Comparison of ENCODE assay signal across 1 fruit fly cellular context in genomic region chr3L:11113198-11114197, dm6.
A peak's percentile ranks its signal among the peaks of the same experiment; 100 is the strongest.
TF ChIP-seq lines count a peak whose summit lies in the region.

TSS of gene Sod1 (minus strand) at chr3L:11113740.

TF ChIP-seq in whole organism, embryonic, 481 proteins besides CTCF, POLR2A, EP300 and RAD21 (continued from another document and continues in another):
- TF ChIP-seq salm (tag; optimal IDR thresholded peaks at IDR 0.05; lab: Kevin White, UChicago): no peak
- TF ChIP-seq sna (GFP tag; IDR thresholded peaks at IDR 0.05; lab: Robert Waterston, UW; ENCODE audit: partially characterized antibody): no peak
- TF ChIP-seq pita (GFP tag; optimal IDR thresholded peaks at IDR 0.05; lab: Kevin White, UChicago): no peak
- no peak for TF ChIP-seq gem (tag; optimal IDR thresholded peaks at IDR 0.05; lab: Kevin White, UChicago)
- no peak for TF ChIP-seq Dfd (GFP tag; optimal IDR thresholded peaks at IDR 0.05; lab: Kevin White, UChicago)
- no peak for TF ChIP-seq CG4328 (GFP tag; optimal IDR thresholded peaks at IDR 0.05; lab: Kevin White, UChicago)
- no peak for TF ChIP-seq CG10431 (GFP tag; optimal IDR thresholded peaks at IDR 0.05; lab: Kevin White, UChicago)
- no peak for TF ChIP-seq Atf3 (GFP tag; optimal IDR thresholded peaks at IDR 0.05; lab: Kevin White, UChicago)
- 0 out of 2 replicates have a peak, but pooled peaks have one; percentile 8 for TF ChIP-seq Atf6 (GFP tag; IDR thresholded peaks at IDR 0.05; lab: Robert Waterston, UW)
- TF ChIP-seq CG2120 (GFP tag; optimal IDR thresholded peaks at IDR 0.05; lab: Kevin White, UChicago): peak; percentile 6
- no peak for TF ChIP-seq CG9876 (GFP tag; optimal IDR thresholded peaks at IDR 0.05; lab: Kevin White, UChicago)
- no peak for TF ChIP-seq mirr (GFP tag; optimal IDR thresholded peaks at IDR 0.05; lab: Kevin White, UChicago)
- no peak for TF ChIP-seq CG10267 (tag; optimal IDR thresholded peaks at IDR 0.05; lab: Kevin White, UChicago)
- TF ChIP-seq zen (tag; optimal IDR thresholded peaks at IDR 0.05; lab: Kevin White, UChicago): no peak
- TF ChIP-seq disco-r (GFP tag; optimal IDR thresholded peaks at IDR 0.05; lab: Kevin White, UChicago): no peak
- TF ChIP-seq CG7786 (GFP tag; optimal IDR thresholded peaks at IDR 0.05; lab: Kevin White, UChicago): no peak
- TF ChIP-seq Kr (GFP tag; optimal IDR thresholded peaks at IDR 0.05; lab: Kevin White, UChicago): no peak
- TF ChIP-seq Sox100B (GFP tag; optimal IDR thresholded peaks at IDR 0.05; lab: Kevin White, UChicago): no peak
- TF ChIP-seq CG31224 (GFP tag; IDR thresholded peaks at IDR 0.05; lab: Robert Waterston, UW): no peak
- no peak for TF ChIP-seq HLH4C (GFP tag; IDR thresholded peaks at IDR 0.05; lab: Robert Waterston, UW; ENCODE audit: partially characterized antibody)
- TF ChIP-seq ase (GFP tag; IDR thresholded peaks at IDR 0.05; lab: Robert Waterston, UW): no peak
- TF ChIP-seq Adf1 (GFP tag; IDR thresholded peaks at IDR 0.05; lab: Robert Waterston, UW): no peak
- TF ChIP-seq CG17186 (GFP tag; optimal IDR thresholded peaks at IDR 0.05; lab: Kevin White, UChicago): no peak
- TF ChIP-seq inv (GFP tag; IDR thresholded peaks at IDR 0.05; lab: Robert Waterston, UW; ENCODE audit: partially characterized antibody): no peak
- TF ChIP-seq CG15514 (GFP tag; optimal IDR thresholded peaks at IDR 0.05; lab: Kevin White, UChicago): peak; percentile 98
- no peak for TF ChIP-seq CG8388 (GFP tag; optimal IDR thresholded peaks at IDR 0.05; lab: Kevin White, UChicago)
- TF ChIP-seq Dip3 (GFP tag; optimal IDR thresholded peaks at IDR 0.05; lab: Kevin White, UChicago): no peak
- no peak for TF ChIP-seq CG12236 (GFP tag; optimal IDR thresholded peaks at IDR 0.05; lab: Kevin White, UChicago)
- peak; percentile 39 for TF ChIP-seq HmgD (GFP tag; optimal IDR thresholded peaks at IDR 0.05; lab: Kevin White, UChicago)
- TF ChIP-seq al (GFP tag; IDR thresholded peaks at IDR 0.05; lab: Robert Waterston, UW): no peak
- no peak for TF ChIP-seq CG3281 (GFP tag; optimal IDR thresholded peaks at IDR 0.05; lab: Kevin White, UChicago)
- no peak for TF ChIP-seq CG4820 (GFP tag; optimal IDR thresholded peaks at IDR 0.05; lab: Kevin White, UChicago)
- no peak for TF ChIP-seq hkb (optimal IDR thresholded peaks at IDR 0.05; lab: Kevin White, UChicago)
- TF ChIP-seq hkb (GFP tag; IDR thresholded peaks at IDR 0.05; lab: Robert Waterston, UW): 0 out of 2 replicates have a peak, but pooled peaks have one; percentile 7
- TF ChIP-seq slp2 (GFP tag; optimal IDR thresholded peaks at IDR 0.05; lab: Kevin White, UChicago): no peak
- TF ChIP-seq Asciz (GFP tag; optimal IDR thresholded peaks at IDR 0.05; lab: Kevin White, UChicago): no peak
- TF ChIP-seq PHDP (tag; optimal IDR thresholded peaks at IDR 0.05; lab: Kevin White, UChicago): peak; percentile 25
- no peak for TF ChIP-seq Ets65A (GFP tag; lab: Kevin White, UChicago)
- peak; percentile 73 for TF ChIP-seq Dp (GFP tag; optimal IDR thresholded peaks at IDR 0.05; lab: Kevin White, UChicago)
- no peak for TF ChIP-seq CG32532 (GFP tag; IDR thresholded peaks at IDR 0.05; lab: Robert Waterston, UW)
- TF ChIP-seq CrebB (tag; optimal IDR thresholded peaks at IDR 0.05; lab: Kevin White, UChicago): no peak
- no peak for TF ChIP-seq CG4854 (GFP tag; optimal IDR thresholded peaks at IDR 0.05; lab: Kevin White, UChicago)
- TF ChIP-seq CG11456 (GFP tag; IDR thresholded peaks at IDR 0.05; lab: Robert Waterston, UW): no peak
- no peak for TF ChIP-seq CG2678 (tag; optimal IDR thresholded peaks at IDR 0.05; lab: Kevin White, UChicago)
- no peak for TF ChIP-seq Bdp1 (GFP tag; optimal IDR thresholded peaks at IDR 0.05; lab: Kevin White, UChicago)
- TF ChIP-seq nom (GFP tag; optimal IDR thresholded peaks at IDR 0.05; lab: Kevin White, UChicago): peak; percentile 98
- TF ChIP-seq CG14014 (GFP tag; IDR thresholded peaks at IDR 0.05; lab: Robert Waterston, UW): no peak; the same call in 1 of the 2 replicates
- TF ChIP-seq Fer1 (GFP tag; optimal IDR thresholded peaks at IDR 0.05; lab: Kevin White, UChicago): peak; percentile 1
- no peak for TF ChIP-seq CG17361 (GFP tag; IDR thresholded peaks at IDR 0.05; lab: Robert Waterston, UW)
- TF ChIP-seq da (GFP tag; optimal IDR thresholded peaks at IDR 0.05; lab: Kevin White, UChicago): no peak
- TF ChIP-seq CG5180 (GFP tag; optimal IDR thresholded peaks at IDR 0.05; lab: Kevin White, UChicago): no peak
- TF ChIP-seq tgo (GFP tag; IDR thresholded peaks at IDR 0.05; lab: Robert Waterston, UW): no peak
- TF ChIP-seq D (optimal IDR thresholded peaks at IDR 0.05; lab: Kevin White, UChicago): no peak
- no peak for TF ChIP-seq D (GFP tag; optimal IDR thresholded peaks at IDR 0.05; lab: Kevin White, UChicago)
- TF ChIP-seq CG13296 (GFP tag; optimal IDR thresholded peaks at IDR 0.05; lab: Kevin White, UChicago): no peak
- no peak for TF ChIP-seq Awh (GFP tag; IDR thresholded peaks at IDR 0.05; lab: Robert Waterston, UW)
- TF ChIP-seq CG13894 (tag; optimal IDR thresholded peaks at IDR 0.05; lab: Kevin White, UChicago): no peak
- TF ChIP-seq bowl (GFP tag; IDR thresholded peaks at IDR 0.05; lab: Robert Waterston, UW): no peak
- TF ChIP-seq CG17568 (GFP tag; optimal IDR thresholded peaks at IDR 0.05; lab: Kevin White, UChicago): no peak
- TF ChIP-seq CG14667 (GFP tag; IDR thresholded peaks at IDR 0.05; lab: Robert Waterston, UW): no peak
- no peak for TF ChIP-seq CG9215 (GFP tag; IDR thresholded peaks at IDR 0.05; lab: Robert Waterston, UW)
- no peak for TF ChIP-seq tup (GFP tag; optimal IDR thresholded peaks at IDR 0.05; lab: Kevin White, UChicago)
- no peak for TF ChIP-seq Hr51 (GFP tag; optimal IDR thresholded peaks at IDR 0.05; lab: Kevin White, UChicago)
- TF ChIP-seq CG31365 (tag; optimal IDR thresholded peaks at IDR 0.05; lab: Kevin White, UChicago): no peak
- no peak for TF ChIP-seq CG7928 (GFP tag; optimal IDR thresholded peaks at IDR 0.05; lab: Kevin White, UChicago)
- TF ChIP-seq cg (GFP tag; optimal IDR thresholded peaks at IDR 0.05; lab: Kevin White, UChicago): peak; percentile 30
- no peak for TF ChIP-seq cas (GFP tag; IDR thresholded peaks at IDR 0.05; lab: Robert Waterston, UW)
- no peak for TF ChIP-seq sens-2 (GFP tag; IDR thresholded peaks at IDR 0.05; lab: Robert Waterston, UW)
- TF ChIP-seq CG1832 (GFP tag; optimal IDR thresholded peaks at IDR 0.05; lab: Kevin White, UChicago): no peak
- no peak for TF ChIP-seq ci (GFP tag; IDR thresholded peaks at IDR 0.05; lab: Robert Waterston, UW)
- no peak for TF ChIP-seq CG30403 (GFP tag; optimal IDR thresholded peaks at IDR 0.05; lab: Kevin White, UChicago)
- TF ChIP-seq CG1529 (GFP tag; optimal IDR thresholded peaks at IDR 0.05; lab: Kevin White, UChicago): no peak
- TF ChIP-seq CG2202 (tag; optimal IDR thresholded peaks at IDR 0.05; lab: Kevin White, UChicago): no peak
- TF ChIP-seq CG10274 (GFP tag; optimal IDR thresholded peaks at IDR 0.05; lab: Kevin White, UChicago): no peak
- TF ChIP-seq Hand (GFP tag; optimal IDR thresholded peaks at IDR 0.05; lab: Kevin White, UChicago): no peak
- no peak for TF ChIP-seq btn (GFP tag; optimal IDR thresholded peaks at IDR 0.05; lab: Kevin White, UChicago)
- no peak for TF ChIP-seq mam (GFP tag; optimal IDR thresholded peaks at IDR 0.05; lab: Kevin White, UChicago)
- TF ChIP-seq CG11696 (GFP tag; IDR thresholded peaks at IDR 0.05; lab: Robert Waterston, UW): peak; percentile 86
- TF ChIP-seq CG15696 (tag; optimal IDR thresholded peaks at IDR 0.05; lab: Kevin White, UChicago): no peak
- no peak for TF ChIP-seq crp (GFP tag; optimal IDR thresholded peaks at IDR 0.05; lab: Kevin White, UChicago)
- TF ChIP-seq CG7357 (GFP tag; IDR thresholded peaks at IDR 0.05; lab: Robert Waterston, UW): peak; percentile 71
- peak; percentile 57 for TF ChIP-seq stwl (tag; optimal IDR thresholded peaks at IDR 0.05; lab: Kevin White, UChicago)
- TF ChIP-seq Antp (GFP tag; optimal IDR thresholded peaks at IDR 0.05; lab: Kevin White, UChicago): no peak
- no peak for TF ChIP-seq Bteb2 (GFP tag; optimal IDR thresholded peaks at IDR 0.05; lab: Kevin White, UChicago)
- TF ChIP-seq Eip74EF (GFP tag; optimal IDR thresholded peaks at IDR 0.05; lab: Kevin White, UChicago): no peak
- no peak for TF ChIP-seq lab (GFP tag; optimal IDR thresholded peaks at IDR 0.05; lab: Kevin White, UChicago)
- no peak for TF ChIP-seq CG15479 (GFP tag; optimal IDR thresholded peaks at IDR 0.05; lab: Kevin White, UChicago)
- TF ChIP-seq CG7963 (GFP tag; IDR thresholded peaks at IDR 0.05; lab: Robert Waterston, UW; ENCODE audit: partially characterized antibody): no peak
- TF ChIP-seq H15 (GFP tag; IDR thresholded peaks at IDR 0.05; lab: Robert Waterston, UW): no peak
- TF ChIP-seq Opbp (GFP tag; IDR thresholded peaks at IDR 0.05; lab: Robert Waterston, UW; ENCODE audit: partially characterized antibody): no peak
- TF ChIP-seq kni (GFP tag; optimal IDR thresholded peaks at IDR 0.05; lab: Kevin White, UChicago): no peak
- TF ChIP-seq br (optimal IDR thresholded peaks at IDR 0.05; lab: Kevin White, UChicago): no peak
- TF ChIP-seq prd (optimal IDR thresholded peaks at IDR 0.05; lab: Kevin White, UChicago): no peak
- TF ChIP-seq prd (GFP tag; IDR thresholded peaks at IDR 0.05; lab: Robert Waterston, UW): no peak
- TF ChIP-seq ro (GFP tag; IDR thresholded peaks at IDR 0.05; lab: Robert Waterston, UW): no peak
- TF ChIP-seq CHES-1-like (GFP tag; optimal IDR thresholded peaks at IDR 0.05; lab: Kevin White, UChicago): no peak
- no peak for TF ChIP-seq Spps (tag; optimal IDR thresholded peaks at IDR 0.05; lab: Kevin White, UChicago)
- no peak for TF ChIP-seq zfh2 (GFP tag; optimal IDR thresholded peaks at IDR 0.05; lab: Kevin White, UChicago)
- TF ChIP-seq gce (GFP tag; IDR thresholded peaks at IDR 0.05; lab: Robert Waterston, UW): no peak
- TF ChIP-seq twi (tag; optimal IDR thresholded peaks at IDR 0.05; lab: Kevin White, UChicago): no peak
- no peak for TF ChIP-seq mld (GFP tag; IDR thresholded peaks at IDR 0.05; lab: Robert Waterston, UW; ENCODE audit: partially characterized antibody)
- TF ChIP-seq Aef1 (GFP tag; IDR thresholded peaks at IDR 0.05; lab: Robert Waterston, UW): no peak
- no peak for TF ChIP-seq her (GFP tag; optimal IDR thresholded peaks at IDR 0.05; lab: Kevin White, UChicago)
- no peak for TF ChIP-seq Lpt (GFP tag; optimal IDR thresholded peaks at IDR 0.05; lab: Kevin White, UChicago)
- peak; percentile 93 for TF ChIP-seq crol (GFP tag; IDR thresholded peaks at IDR 0.05; lab: Robert Waterston, UW)
- no peak for TF ChIP-seq sob (GFP tag; IDR thresholded peaks at IDR 0.05; lab: Robert Waterston, UW)
- no peak for TF ChIP-seq CG14965 (GFP tag; optimal IDR thresholded peaks at IDR 0.05; lab: Kevin White, UChicago; ENCODE audit: borderline replicate concordance)
- peak; percentile 22; the same call in 1 of the 2 replicates for TF ChIP-seq Xrp1 (GFP tag; IDR thresholded peaks at IDR 0.05; lab: Robert Waterston, UW)
- TF ChIP-seq run (tag; optimal IDR thresholded peaks at IDR 0.05; lab: Kevin White, UChicago): no peak
- no peak for TF ChIP-seq HLHmδ (GFP tag; optimal IDR thresholded peaks at IDR 0.05; lab: Kevin White, UChicago)
- peak; percentile 16 for TF ChIP-seq CG2116 (GFP tag; optimal IDR thresholded peaks at IDR 0.05; lab: Kevin White, UChicago)
- no peak for TF ChIP-seq CG4707 (GFP tag; optimal IDR thresholded peaks at IDR 0.05; lab: Kevin White, UChicago)
- peak; percentile 61 for TF ChIP-seq CG9797 (GFP tag; optimal IDR thresholded peaks at IDR 0.05; lab: Kevin White, UChicago)
- TF ChIP-seq luna (GFP tag; optimal IDR thresholded peaks at IDR 0.05; lab: Kevin White, UChicago): no peak
- TF ChIP-seq bcd (GFP tag; optimal IDR thresholded peaks at IDR 0.05; lab: Kevin White, UChicago): no peak
- no peak for TF ChIP-seq CG4282 (GFP tag; optimal IDR thresholded peaks at IDR 0.05; lab: Kevin White, UChicago)
- no peak for TF ChIP-seq CG18476 (GFP tag; optimal IDR thresholded peaks at IDR 0.05; lab: Kevin White, UChicago)
- no peak for TF ChIP-seq zen2 (GFP tag; IDR thresholded peaks at IDR 0.05; lab: Robert Waterston, UW; ENCODE audit: partially characterized antibody)
- TF ChIP-seq ken (GFP tag; IDR thresholded peaks at IDR 0.05; lab: Robert Waterston, UW): no peak
- TF ChIP-seq az2 (GFP tag; optimal IDR thresholded peaks at IDR 0.05; lab: Kevin White, UChicago): no peak
- TF ChIP-seq jigr1 (GFP tag; IDR thresholded peaks at IDR 0.05; lab: Robert Waterston, UW): no peak
- TF ChIP-seq Deaf1 (tag; optimal IDR thresholded peaks at IDR 0.05; lab: Kevin White, UChicago): no peak
- peak; percentile 69 for TF ChIP-seq sens (GFP tag; lab: Kevin White, UChicago)
- no peak for TF ChIP-seq ara (GFP tag; IDR thresholded peaks at IDR 0.05; lab: Robert Waterston, UW)
- TF ChIP-seq org-1 (GFP tag; optimal IDR thresholded peaks at IDR 0.05; lab: Kevin White, UChicago): no peak
- no peak for TF ChIP-seq CG10654 (GFP tag; optimal IDR thresholded peaks at IDR 0.05; lab: Kevin White, UChicago)
- TF ChIP-seq MBD-R2 (GFP tag; IDR thresholded peaks at IDR 0.05; lab: Robert Waterston, UW): peak; percentile 41; the same call in 1 of the 2 replicates
- no peak for TF ChIP-seq sug (tag; optimal IDR thresholded peaks at IDR 0.05; lab: Kevin White, UChicago)
- no peak for TF ChIP-seq jumu (GFP tag; optimal IDR thresholded peaks at IDR 0.05; lab: Kevin White, UChicago)
- no peak for TF ChIP-seq TFAM (GFP tag; optimal IDR thresholded peaks at IDR 0.05; lab: Kevin White, UChicago)
- TF ChIP-seq CG7839 (tag; optimal IDR thresholded peaks at IDR 0.05; lab: Kevin White, UChicago): no peak
- TF ChIP-seq otp (GFP tag; IDR thresholded peaks at IDR 0.05; lab: Robert Waterston, UW): no peak
- peak; percentile 31 for TF ChIP-seq nmo (GFP tag; optimal IDR thresholded peaks at IDR 0.05; lab: Kevin White, UChicago)
- TF ChIP-seq Sry-δ (GFP tag; optimal IDR thresholded peaks at IDR 0.05; lab: Kevin White, UChicago): peak; percentile 34
- no peak for TF ChIP-seq CG18599 (GFP tag; optimal IDR thresholded peaks at IDR 0.05; lab: Kevin White, UChicago)
- TF ChIP-seq CG11247 (GFP tag; IDR thresholded peaks at IDR 0.05; lab: Robert Waterston, UW): no peak
- TF ChIP-seq CG7745 (tag; optimal IDR thresholded peaks at IDR 0.05; lab: Kevin White, UChicago): no peak
- TF ChIP-seq maf-S (GFP tag; optimal IDR thresholded peaks at IDR 0.05; lab: Kevin White, UChicago): peak; percentile 24
- TF ChIP-seq CG17612 (GFP tag; IDR thresholded peaks at IDR 0.05; lab: Robert Waterston, UW): no peak
- TF ChIP-seq CG2129 (GFP tag; IDR thresholded peaks at IDR 0.05; lab: Robert Waterston, UW; ENCODE audit: partially characterized antibody): no peak
